Fruit fly (Drosophila melanogaster) whole organism, embryonic: ENCODE measurements around the gene CG14423.
A peak's percentile ranks its signal among the peaks of the same experiment; 100 is the strongest.

Source experiments
- Antp ChIP-seq: fragments of 200-800 bp; sonication (Bioruptor generic); optimal IDR thresholded peaks from 3 replicates; lab custom pipeline; 2016; ENCODE audit warnings: missing biosample characterization, missing genetic modification characterization
- CG10366 ChIP-seq: fragments of 200-800 bp; sonication (Bioruptor generic); IDR thresholded peaks from 2 replicates; pipeline ENCODE4 v1.3.6; 2022; ENCODE audit warnings: missing biosample characterization, missing genetic modification characterization
- CG10959 ChIP-seq: fragments of 200-800 bp; sonication (Bioruptor generic); IDR thresholded peaks from 2 replicates; pipeline ENCODE4 v1.3.6; 2022; ENCODE audit warnings: missing biosample characterization, missing genetic modification characterization
- CG11398 ChIP-seq: fragments of 200-800 bp; sonication (Bioruptor generic); optimal IDR thresholded peaks from 2 replicates; lab custom pipeline; 2016; ENCODE audit warnings: missing biosample characterization, missing genetic modification characterization
- CG12236 ChIP-seq: fragments of 200-800 bp; sonication (Bioruptor generic); optimal IDR thresholded peaks from 2 replicates; lab custom pipeline; 2016; ENCODE audit warnings: missing biosample characterization, missing genetic modification characterization
- CG12744 ChIP-seq: fragments of 200-800 bp; sonication (Bioruptor generic); optimal IDR thresholded peaks from 2 replicates; lab custom pipeline; 2016; ENCODE audit warnings: missing biosample characterization, missing genetic modification characterization
- CG14441 ChIP-seq: fragments of 200-800 bp; sonication (Bioruptor generic); IDR thresholded peaks from 2 replicates; pipeline ENCODE4 v1.3.6; 2022; ENCODE audit warnings: missing biosample characterization, missing genetic modification characterization
- CG14710 ChIP-seq: fragments of 200-800 bp; sonication (Bioruptor generic); optimal IDR thresholded peaks from 3 replicates; lab custom pipeline; 2019; ENCODE audit warnings: missing biosample characterization, mild to moderate bottlenecking, missing genetic modification characterization, moderate library complexity
- CG15601 ChIP-seq: fragments of 200-800 bp; sonication (Bioruptor generic); optimal IDR thresholded peaks from 3 replicates; lab custom pipeline; 2019; ENCODE audit warnings: missing biosample characterization, mild to moderate bottlenecking, missing genetic modification characterization, moderate library complexity
- CG1602 ChIP-seq: fragments of 200-800 bp; sonication (Bioruptor generic); optimal IDR thresholded peaks from 3 replicates; lab custom pipeline; 2016; ENCODE audit warnings: missing biosample characterization, missing genetic modification characterization
- CG1603 ChIP-seq: fragments of 200-800 bp; sonication (Bioruptor generic); optimal IDR thresholded peaks from 2 replicates; lab custom pipeline; 2019; ENCODE audit warnings: missing biosample characterization, mild to moderate bottlenecking, missing genetic modification characterization, moderate library complexity
- CG16863 ChIP-seq: fragments of 200-800 bp; sonication (Bioruptor generic); optimal IDR thresholded peaks from 3 replicates; lab custom pipeline; 2016; ENCODE audit warnings: missing biosample characterization, missing genetic modification characterization
- CG2120 ChIP-seq: fragments of 200-800 bp; sonication (Bioruptor generic); optimal IDR thresholded peaks from 3 replicates; lab custom pipeline; 2016; ENCODE audit warnings: missing biosample characterization, missing genetic modification characterization
- CG30431 ChIP-seq: fragments of 200-800 bp; sonication (Bioruptor generic); optimal IDR thresholded peaks from 2 replicates; lab custom pipeline; 2017; ENCODE audit warnings: missing biosample characterization, missing genetic modification characterization
- CG3065 ChIP-seq: fragments of 200-800 bp; sonication (Bioruptor generic); optimal IDR thresholded peaks from 2 replicates; lab custom pipeline; 2016; ENCODE audit warnings: missing biosample characterization, missing genetic modification characterization
- CG33213 ChIP-seq: fragments of 200-800 bp; sonication (Bioruptor generic); optimal IDR thresholded peaks from 3 replicates; lab custom pipeline; 2016; ENCODE audit warnings: missing biosample characterization, missing genetic modification characterization
- CG3407 ChIP-seq: fragments of 200-800 bp; sonication (Bioruptor generic); optimal IDR thresholded peaks from 2 replicates; lab custom pipeline; 2018; ENCODE audit warnings: missing biosample characterization, mild to moderate bottlenecking, missing genetic modification characterization
- CG42726 ChIP-seq: fragments of 200-800 bp; sonication (Bioruptor generic); IDR thresholded peaks from 2 replicates; pipeline ENCODE4 v1.3.6; 2022; ENCODE audit warnings: missing biosample characterization, missing genetic modification characterization; ENCODE audit not compliant: partially characterized antibody
- CG4404 ChIP-seq: fragments of 200-800 bp; sonication (Bioruptor generic); IDR thresholded peaks from 2 replicates; pipeline ENCODE4 v1.3.6; 2022; ENCODE audit warnings: missing biosample characterization, missing genetic modification characterization
- CG4820 ChIP-seq: fragments of 200-800 bp; sonication (Bioruptor generic); optimal IDR thresholded peaks from 3 replicates; lab custom pipeline; 2016; ENCODE audit warnings: missing biosample characterization, missing genetic modification characterization
- CG5245 ChIP-seq: fragments of 200-800 bp; sonication (Bioruptor generic); optimal IDR thresholded peaks from 3 replicates; lab custom pipeline; 2016; ENCODE audit warnings: missing biosample characterization, missing genetic modification characterization
- CG7271 ChIP-seq: fragments of 200-800 bp; sonication (Bioruptor generic); optimal IDR thresholded peaks from 2 replicates; lab custom pipeline; 2018; ENCODE audit warnings: missing biosample characterization, mild to moderate bottlenecking, missing genetic modification characterization, moderate library complexity
- CG7839 ChIP-seq: fragments of 200-800 bp; sonication (Bioruptor generic); optimal IDR thresholded peaks from 3 replicates; lab custom pipeline; 2018; ENCODE audit warnings: missing biosample characterization, mild to moderate bottlenecking, missing genetic modification characterization, moderate library complexity
- CG8388 ChIP-seq: fragments of 200-800 bp; sonication (Bioruptor generic); optimal IDR thresholded peaks from 2 replicates; lab custom pipeline; 2019; ENCODE audit warnings: missing biosample characterization, mild to moderate bottlenecking, missing genetic modification characterization, moderate library complexity
- CG9727 ChIP-seq: fragments of 200-800 bp; sonication (Bioruptor generic); optimal IDR thresholded peaks from 3 replicates; lab custom pipeline; 2017; ENCODE audit warnings: missing biosample characterization, mild to moderate bottlenecking, missing genetic modification characterization
- Dad ChIP-seq: fragments of 200-800 bp; sonication (Bioruptor generic); optimal IDR thresholded peaks from 3 replicates; lab custom pipeline; 2016; ENCODE audit warnings: missing biosample characterization, missing genetic modification characterization
- Doc2 ChIP-seq: fragments of 200-800 bp; sonication (Bioruptor generic); IDR thresholded peaks from 2 replicates; pipeline ENCODE4 v1.3.6; 2022; ENCODE audit warnings: missing biosample characterization, missing genetic modification characterization
- E2f1 ChIP-seq: fragments of 200-800 bp; sonication (Bioruptor generic); IDR thresholded peaks from 2 replicates; pipeline ENCODE4 v1.3.6; 2022; ENCODE audit warnings: missing biosample characterization, missing genetic modification characterization
- Hmx ChIP-seq: fragments of 200-800 bp; sonication (Bioruptor generic); optimal IDR thresholded peaks from 2 replicates; lab custom pipeline; 2016; ENCODE audit warnings: missing biosample characterization, missing genetic modification characterization
- Opbp ChIP-seq: fragments of 200-800 bp; sonication (Bioruptor generic); IDR thresholded peaks from 3 replicates; pipeline ENCODE4 v1.3.6; 2022; ENCODE audit warnings: missing biosample characterization, missing genetic modification characterization; ENCODE audit not compliant: partially characterized antibody
- Ptx1 ChIP-seq: fragments of 200-800 bp; sonication (Bioruptor generic); IDR thresholded peaks from 2 replicates; pipeline ENCODE4 v1.3.6; 2022; ENCODE audit warnings: missing biosample characterization, missing genetic modification characterization
- Scr ChIP-seq: fragments of 200-800 bp; sonication (Bioruptor generic); IDR thresholded peaks from 2 replicates; pipeline ENCODE4 v1.3.6; 2022; ENCODE audit warnings: missing biosample characterization, missing genetic modification characterization; ENCODE audit not compliant: partially characterized antibody
- Sox102F ChIP-seq: fragments of 200-800 bp; sonication (Bioruptor generic); optimal IDR thresholded peaks from 2 replicates; lab custom pipeline; 2018; ENCODE audit warnings: missing biosample characterization, mild to moderate bottlenecking, missing genetic modification characterization, moderate library complexity
- Xbp1 ChIP-seq: fragments of 200-800 bp; sonication (Bioruptor generic); optimal IDR thresholded peaks from 3 replicates; lab custom pipeline; 2016; ENCODE audit warnings: missing biosample characterization, mild to moderate bottlenecking, missing genetic modification characterization
- dati ChIP-seq: fragments of 200-800 bp; sonication (Bioruptor generic); IDR thresholded peaks from 2 replicates; pipeline ENCODE4 v1.3.6; 2022; ENCODE audit warnings: missing biosample characterization, missing genetic modification characterization
- dm ChIP-seq: fragments of 200-800 bp; sonication (Bioruptor generic); optimal IDR thresholded peaks from 3 replicates; lab custom pipeline; 2016; ENCODE audit warnings: missing biosample characterization, missing genetic modification characterization
- dysf ChIP-seq: fragments of 200-800 bp; sonication (Bioruptor generic); IDR thresholded peaks from 3 replicates; pipeline ENCODE4 v1.3.6; 2022; ENCODE audit warnings: missing biosample characterization, missing genetic modification characterization
- eve ChIP-seq, 2 experiments: fragments of >200 bp; optimal IDR thresholded peaks; 2 replicates each; lab custom pipeline; 2017; ENCODE audit warnings: missing biosample characterization in 2 of 2, missing genetic modification characterization in 2 of 2
- her ChIP-seq: fragments of 200-800 bp; sonication (Bioruptor generic); optimal IDR thresholded peaks from 2 replicates; lab custom pipeline; 2016; ENCODE audit warnings: missing biosample characterization, missing genetic modification characterization
- ken ChIP-seq: fragments of 200-800 bp; sonication (Bioruptor generic); IDR thresholded peaks from 3 replicates; pipeline ENCODE4 v1.3.6; 2022; ENCODE audit warnings: missing biosample characterization, missing genetic modification characterization
- lab ChIP-seq: fragments of 200-800 bp; sonication (Bioruptor generic); optimal IDR thresholded peaks from 3 replicates; lab custom pipeline; 2017; ENCODE audit warnings: missing biosample characterization, missing genetic modification characterization, mild to moderate bottlenecking, moderate library complexity, missing genetic modification reagents
- lmd ChIP-seq: fragments of 200-800 bp; sonication (Bioruptor generic); IDR thresholded peaks from 2 replicates; pipeline ENCODE4 v1.3.6; 2022; ENCODE audit warnings: missing biosample characterization, missing genetic modification characterization
- maf-S ChIP-seq: fragments of 200-800 bp; sonication (Bioruptor generic); optimal IDR thresholded peaks from 2 replicates; lab custom pipeline; 2016; ENCODE audit warnings: missing biosample characterization, missing genetic modification characterization
- sim ChIP-seq: fragments of 200-800 bp; sonication (Bioruptor generic); IDR thresholded peaks from 2 replicates; pipeline ENCODE4 v1.3.6; 2022; ENCODE audit warnings: missing biosample characterization, missing genetic modification characterization
- sisA ChIP-seq: fragments of 200-800 bp; sonication (Bioruptor generic); IDR thresholded peaks from 2 replicates; pipeline ENCODE4 v1.3.6; 2022; ENCODE audit warnings: missing biosample characterization, missing genetic modification characterization
- slbo ChIP-seq: fragments of 200-800 bp; sonication (Bioruptor generic); IDR thresholded peaks from 2 replicates; pipeline ENCODE4 v1.3.6; 2022; ENCODE audit warnings: missing biosample characterization, missing genetic modification characterization
- ssp ChIP-seq: fragments of 200-800 bp; sonication (Bioruptor generic); IDR thresholded peaks from 2 replicates; pipeline ENCODE4 v1.3.6; 2022; ENCODE audit warnings: missing biosample characterization, missing genetic modification characterization
- stwl ChIP-seq: fragments of 200-800 bp; sonication (Bioruptor generic); optimal IDR thresholded peaks from 3 replicates; lab custom pipeline; 2018; ENCODE audit warnings: missing biosample characterization, mild to moderate bottlenecking, missing genetic modification characterization, moderate library complexity
- tio ChIP-seq: fragments of 200-800 bp; sonication (Bioruptor generic); optimal IDR thresholded peaks from 2 replicates; lab custom pipeline; 2017; ENCODE audit warnings: missing biosample characterization, missing genetic modification characterization, inconsistent platforms
- unpg ChIP-seq: fragments of 200-800 bp; sonication (Bioruptor generic); optimal IDR thresholded peaks from 3 replicates; lab custom pipeline; 2018; ENCODE audit warnings: missing biosample characterization, mild to moderate bottlenecking, missing genetic modification characterization, moderate library complexity

The CG14423 gene

dm6 chrX:2977857-2978473 lies 32.8 kb downstream of the CG14423 start (continued):
- TF ChIP-seq CG4820 (GFP tag; lab: Kevin White, UChicago) (peak; percentile 56), Sox102F (GFP tag; lab: Kevin White, UChicago) (peak; percentile 52), CG4404 (peak; percentile 44; the same call in 1 of the 2 replicates), CG1602 (GFP tag; lab: Kevin White, UChicago) (peak; percentile 46), slbo (GFP tag; lab: Robert Waterston, UW) (peak; percentile 39; the same call in 1 of the 2 replicates), CG8388 (GFP tag; lab: Kevin White, UChicago) (peak; percentile 49), Ptx1 (peak; percentile 34; the same call in 1 of the 2 replicates), unpg (GFP tag; lab: Kevin White, UChicago) (peak; percentile 53), sisA (GFP tag; lab: Robert Waterston, UW) (peak; percentile 30; the same call in 1 of the 2 replicates), CG2120 (peak; percentile 16), CG11398 (GFP tag; lab: Kevin White, UChicago) (no peak), CG10366 (GFP tag; lab: Robert Waterston, UW) (peak; percentile 34; the same call in 1 of the 2 replicates), dm (GFP tag; lab: Kevin White, UChicago) (peak; percentile 1), CG30431 (peak; percentile 33), CG14710 (tag; lab: Kevin White, UChicago) (peak; percentile 45), CG9727 (peak; percentile 58), CG7839 (tag; lab: Kevin White, UChicago) (peak; percentile 42), lab (GFP tag; lab: Kevin White, UChicago) (peak; percentile 47), ssp (GFP tag; lab: Robert Waterston, UW) (0 out of 2 replicates have a peak, but pooled peaks have one; percentile 16), Antp (peak; percentile 34), dysf (GFP tag; lab: Robert Waterston, UW) (peak; percentile 50; the same call in 1 of the 3 replicates), CG3407 (peak; percentile 13), CG10959 (GFP tag; lab: Robert Waterston, UW) (peak; percentile 44), tio (peak; percentile 22), CG14441 (GFP tag; lab: Robert Waterston, UW) (no peak), CG15601 (peak; percentile 24), Hmx (GFP tag; lab: Kevin White, UChicago) (no peak), CG12744 (no peak), Xbp1 (GFP tag; lab: Kevin White, UChicago) (peak; percentile 49), ken (peak; percentile 51; the same call in 1 of the 3 replicates), eve (GFP tag; optimal IDR thresholded peaks at IDR 0.05; lab: Kevin White, UChicago) (peak in 1 of 2 experiments; percentile 27), Doc2 (GFP tag; lab: Robert Waterston, UW) (no peak), stwl (tag; lab: Kevin White, UChicago) (peak; percentile 24), sim (GFP tag; lab: Robert Waterston, UW) (0 out of 2 replicates have a peak, but pooled peaks have one; percentile 14), E2f1 (GFP tag; lab: Robert Waterston, UW) (0 out of 2 replicates have a peak, but pooled peaks have one; percentile 29), her (GFP tag; lab: Kevin White, UChicago) (no peak), CG1603 (tag; lab: Kevin White, UChicago) (peak; percentile 56), Scr (GFP tag; lab: Robert Waterston, UW) (no peak), dati (GFP tag; lab: Robert Waterston, UW) (no peak), CG3065 (GFP tag; lab: Kevin White, UChicago) (no peak), Dad (GFP tag; lab: Kevin White, UChicago) (no peak), CG12236 (GFP tag; lab: Kevin White, UChicago) (no peak), CG5245 (GFP tag; lab: Kevin White, UChicago) (peak; percentile 19), CG42726 (GFP tag; lab: Robert Waterston, UW) (no peak), Opbp (GFP tag; lab: Robert Waterston, UW) (no peak), CG16863 (GFP tag; lab: Kevin White, UChicago) (peak; percentile 30), CG33213 (GFP tag; lab: Kevin White, UChicago) (no peak), lmd (peak; percentile 45; the same call in 1 of the 2 replicates), CG7271 (tag; lab: Kevin White, UChicago) (peak; percentile 8), maf-S (GFP tag; lab: Kevin White, UChicago) (peak; percentile 4)
